Worm (Caenorhabditis elegans) whole organism, midembryonic: ENCODE measurements around the gene npp-1.

Source experiments
- T22C8.4 ChIP-seq: fragments of 200-800 bp; sonication (Bioruptor generic); IDR thresholded peaks from 2 replicates; pipeline ENCODE4 v1.3.6; 2022; ENCODE audit warnings: missing genetic modification characterization, missing compliant biosample characterization
- cog-1 ChIP-seq: sonication (generic microtip); optimal IDR thresholded peaks from 2 replicates; lab custom pipeline; 2016; ENCODE audit warnings: missing genetic modification characterization, missing compliant biosample characterization
- flt-1 ChIP-seq: fragments of 200-800 bp; sonication (Bioruptor generic); IDR thresholded peaks from 2 replicates; pipeline ENCODE4 v1.3.6; 2022; ENCODE audit warnings: missing genetic modification characterization, missing compliant biosample characterization
- klf-2 ChIP-seq: fragments of 200-800 bp; sonication (Bioruptor generic); conservative IDR thresholded peaks from 2 replicates; pipeline ENCODE4 v1.3.6; 2022; ENCODE audit warnings: missing genetic modification reagents, missing genetic modification characterization, missing compliant biosample characterization
- med-1 ChIP-seq: sonication (generic microtip); optimal IDR thresholded peaks from 2 replicates; lab custom pipeline; 2017; ENCODE audit warnings: missing genetic modification characterization, mild to moderate bottlenecking, missing compliant biosample characterization, antibody characterized with exemption, missing genetic modification reagents; ENCODE audit not compliant: insufficient read depth
- ref-1 ChIP-seq: fragments of 200-800 bp; sonication (Bioruptor generic); conservative IDR thresholded peaks from 2 replicates; pipeline ENCODE4 v1.3.6; 2022; ENCODE audit warnings: missing genetic modification reagents, missing genetic modification characterization, missing compliant biosample characterization
- tab-1 ChIP-seq: fragments of 200-800 bp; sonication (Bioruptor generic); IDR thresholded peaks from 2 replicates; pipeline ENCODE4 v1.3.6; 2022; ENCODE audit warnings: missing genetic modification characterization, missing compliant biosample characterization
- ztf-23 ChIP-seq: fragments of 200-800 bp; sonication (Bioruptor generic); IDR thresholded peaks from 2 replicates; pipeline ENCODE4 v1.3.6; 2022; ENCODE audit warnings: missing genetic modification reagents, missing genetic modification characterization, missing compliant biosample characterization
- ztf-29 ChIP-seq: fragments of 200-800 bp; sonication (Bioruptor generic); IDR thresholded peaks from 2 replicates; pipeline ENCODE4 v1.3.6; 2022; ENCODE audit warnings: missing genetic modification reagents, missing genetic modification characterization, missing compliant biosample characterization

ce11 chrIV:9875646-9876045 is 17.4 kb downstream of the npp-1 start:
- no peak for TF ChIP-seq med-1 (GFP tag; lab: Kevin White, UChicago)
- TF ChIP-seq ztf-23 (GFP tag; lab: Robert Waterston, UW), result no peak
- no peak for TF ChIP-seq cog-1
- TF ChIP-seq flt-1 (GFP tag; lab: Robert Waterston, UW), result no peak
- TF ChIP-seq klf-2, result no peak
- TF ChIP-seq T22C8.4 (GFP tag; lab: Robert Waterston, UW), result no peak
- TF ChIP-seq tab-1, result no peak
- TF ChIP-seq ztf-29 (GFP tag; lab: Robert Waterston, UW), result no peak
- TF ChIP-seq ref-1 (GFP tag; lab: Robert Waterston, UW), result no peak
